Fruit fly (Drosophila melanogaster): ENCODE data around the gene CG13003.

The CG13003 gene

dm6 chrX:16912965-16913755, 36.8 kb upstream of the CG13003 start, which contains the start of gene CG4928 (continued):
- 0 out of 3 replicates have a peak, but pooled peaks have one; percentile 32 for TF ChIP-seq row (GFP tag; IDR thresholded peaks at IDR 0.05)

dm6 chrX:16911962-16912361, 35.6 kb upstream of the CG13003 start:
- TF ChIP-seq mirr (GFP tag; optimal IDR thresholded peaks at IDR 0.05) (no peak), dati (GFP tag; IDR thresholded peaks at IDR 0.05) (no peak), scrt (GFP tag; optimal IDR thresholded peaks at IDR 0.05) (no peak), CG11560 (tag; IDR thresholded peaks at IDR 0.05) (no peak), Nf-YB (GFP tag; optimal IDR thresholded peaks at IDR 0.05) (peak; percentile 60), CHES-1-like (GFP tag; optimal IDR thresholded peaks at IDR 0.05) (no peak), chinmo (GFP tag; IDR thresholded peaks at IDR 0.05; ENCODE audit: partially characterized antibody) (0 out of 4 replicates have a peak, but pooled peaks have one; percentile 37), CG4820 (GFP tag; optimal IDR thresholded peaks at IDR 0.05) (no peak), Dip3 (GFP tag; optimal IDR thresholded peaks at IDR 0.05) (no peak), CG9437 (GFP tag; optimal IDR thresholded peaks at IDR 0.05) (no peak), bbx (GFP tag; IDR thresholded peaks at IDR 0.05; ENCODE audit: partially characterized antibody) (no peak)

dm6 chrX:16909886-16910285, 33.5 kb upstream of the CG13003 start:
- TF ChIP-seq CG13894 (tag; optimal IDR thresholded peaks at IDR 0.05), result peak; percentile 98
- no peak for TF ChIP-seq CG30020 (tag; optimal IDR thresholded peaks at IDR 0.05)
- TF ChIP-seq CG11093 (GFP tag; IDR thresholded peaks at IDR 0.05), result no peak
- TF ChIP-seq chinmo (GFP tag; IDR thresholded peaks at IDR 0.05; ENCODE audit: partially characterized antibody), result 0 out of 4 replicates have a peak, but pooled peaks have one; percentile 29
- peak; percentile 97 for TF ChIP-seq sd (tag; optimal IDR thresholded peaks at IDR 0.05)
- TF ChIP-seq D19B (GFP tag; optimal IDR thresholded peaks at IDR 0.05), result peak; percentile 48

- no peak for TF ChIP-seq gsb-n (tag; optimal IDR thresholded peaks at IDR 0.05)
- no peak for TF ChIP-seq slp2 (GFP tag; optimal IDR thresholded peaks at IDR 0.05)
- TF ChIP-seq tna (GFP tag; IDR thresholded peaks at IDR 0.05; ENCODE audit: partially characterized antibody), result no peak
- TF ChIP-seq CG3065 (GFP tag; optimal IDR thresholded peaks at IDR 0.05), result no peak
- TF ChIP-seq Stat92E (GFP tag; optimal IDR thresholded peaks at IDR 0.05), result no peak
- TF ChIP-seq CG15011 (GFP tag; optimal IDR thresholded peaks at IDR 0.05), result no peak
- no peak for TF ChIP-seq Ssrp (tag; optimal IDR thresholded peaks at IDR 0.05)
- TF ChIP-seq CG10321 (GFP tag; IDR thresholded peaks at IDR 0.05), result no peak
- TF ChIP-seq CG1832 (GFP tag; optimal IDR thresholded peaks at IDR 0.05), result no peak
- TF ChIP-seq C15 (GFP tag; IDR thresholded peaks at IDR 0.05), result no peak
- no peak for TF ChIP-seq tio (GFP tag; optimal IDR thresholded peaks at IDR 0.05)
- peak; percentile 14; the same call in 1 of the 2 replicates for TF ChIP-seq CG14014 (GFP tag; IDR thresholded peaks at IDR 0.05)
- no peak for TF ChIP-seq CG12236 (GFP tag; optimal IDR thresholded peaks at IDR 0.05)
- 0 out of 2 replicates have a peak, but pooled peaks have one; percentile 47 for TF ChIP-seq rib (GFP tag; IDR thresholded peaks at IDR 0.05)
- no peak for TF ChIP-seq sna (GFP tag; IDR thresholded peaks at IDR 0.05; ENCODE audit: partially characterized antibody)
- TF ChIP-seq CG6654 (GFP tag; optimal IDR thresholded peaks at IDR 0.05), result no peak
- TF ChIP-seq CG17361 (GFP tag; IDR thresholded peaks at IDR 0.05), result 0 out of 3 replicates have a peak, but pooled peaks have one; percentile 11
- peak; percentile 23; the same call in 1 of the 2 replicates for TF ChIP-seq crol (GFP tag; IDR thresholded peaks at IDR 0.05)
- no peak for TF ChIP-seq unc-4 (GFP tag; IDR thresholded peaks at IDR 0.05; ENCODE audit: partially characterized antibody)
- no peak for TF ChIP-seq dpn (GFP tag; optimal IDR thresholded peaks at IDR 0.05)
- peak; percentile 13; the same call in 1 of the 2 replicates for TF ChIP-seq onecut (GFP tag; IDR thresholded peaks at IDR 0.05)
- no peak for TF ChIP-seq mld (GFP tag; IDR thresholded peaks at IDR 0.05; ENCODE audit: partially characterized antibody)
- TF ChIP-seq CG4424 (GFP tag; optimal IDR thresholded peaks at IDR 0.05), result no peak
- no peak for TF ChIP-seq Spps (tag; optimal IDR thresholded peaks at IDR 0.05)
- TF ChIP-seq CG10543 (GFP tag; optimal IDR thresholded peaks at IDR 0.05), result peak; percentile 15
- TF ChIP-seq Hmr (GFP tag; optimal IDR thresholded peaks at IDR 0.05), result peak; percentile 22
- TF ChIP-seq ci (GFP tag; IDR thresholded peaks at IDR 0.05), result 0 out of 3 replicates have a peak, but pooled peaks have one; percentile 19
These were observed 33.0 kb upstream of the CG13003 start for dm6 chrX:16909297-16909696.
